Worm (Caenorhabditis elegans) whole organism, L3 larva: ENCODE measurements around the gene dyf-18.
A peak's percentile ranks its signal among the peaks of the same experiment; 100 is the strongest.

Source experiments
- R02D3.7 ChIP-seq: fragments of 150-350 bp; optimal IDR thresholded peaks from 2 replicates; lab custom pipeline; 2014; ENCODE audit warnings: missing biosample characterization, missing genetic modification characterization
- ZK546.5 ChIP-seq: sonication (generic microtip); optimal IDR thresholded peaks from 2 replicates; lab custom pipeline; 2017; ENCODE audit warnings: missing biosample characterization, missing genetic modification characterization
- ama-1 ChIP-seq: fragments of 150-350 bp; optimal IDR thresholded peaks from 2 replicates; lab custom pipeline; 2018
- ceh-16 ChIP-seq: sonication (generic microtip); optimal IDR thresholded peaks from 2 replicates; lab custom pipeline; 2017; ENCODE audit warnings: missing biosample characterization, missing genetic modification characterization
- ceh-28 ChIP-seq: fragments of 150-350 bp; optimal IDR thresholded peaks from 2 replicates; lab custom pipeline; 2014; ENCODE audit warnings: missing biosample characterization, missing genetic modification reagents, missing genetic modification characterization
- ceh-9 ChIP-seq: sonication (generic microtip); optimal IDR thresholded peaks from 2 replicates; lab custom pipeline; 2018; ENCODE audit warnings: missing biosample characterization, missing genetic modification characterization
- egl-27 ChIP-seq: sonication (generic microtip); optimal IDR thresholded peaks from 4 replicates; lab custom pipeline; 2017; ENCODE audit warnings: missing biosample characterization, missing genetic modification reagents, missing genetic modification characterization
- egl-5 ChIP-seq: fragments of 150-350 bp; optimal IDR thresholded peaks from 2 replicates; lab custom pipeline; 2017; ENCODE audit warnings: missing biosample characterization, missing genetic modification reagents, missing genetic modification characterization, inconsistent platforms
- elt-1 ChIP-seq: fragments of 150-350 bp; optimal IDR thresholded peaks from 2 replicates; lab custom pipeline; 2014; ENCODE audit warnings: missing biosample characterization, missing genetic modification characterization
- elt-3 ChIP-seq, 3 experiments: fragments of 150-350 bp in 1 of 3; sonication (generic microtip) in 2 of 3; optimal IDR thresholded peaks; 2 replicates in 2 of 3; 4 replicates in 1 of 3; lab custom pipeline; 2014 to 2017; ENCODE audit warnings: missing biosample characterization in 3 of 3, missing genetic modification characterization in 3 of 3
- eor-1 ChIP-seq, 2 experiments: fragments of 150-350 bp; optimal IDR thresholded peaks; 2 replicates each; lab custom pipeline; 2014 to 2018; ENCODE audit warnings: missing biosample characterization in 2 of 2, missing genetic modification characterization in 2 of 2
- fkh-10 ChIP-seq: sonication (generic microtip); optimal IDR thresholded peaks from 2 replicates; lab custom pipeline; 2017; ENCODE audit warnings: missing biosample characterization, missing genetic modification reagents, missing genetic modification characterization
- fkh-2 ChIP-seq: fragments of 150-350 bp; optimal IDR thresholded peaks from 2 replicates; lab custom pipeline; 2014; ENCODE audit warnings: missing biosample characterization, missing genetic modification reagents, missing genetic modification characterization
- fos-1 ChIP-seq: fragments of 150-350 bp; optimal IDR thresholded peaks from 2 replicates; lab custom pipeline; 2014; ENCODE audit warnings: missing biosample characterization, missing genetic modification characterization
- hmg-11 ChIP-seq: sonication (generic microtip); optimal IDR thresholded peaks from 2 replicates; lab custom pipeline; 2016; ENCODE audit warnings: missing genetic modification characterization, missing compliant biosample characterization
- jun-1 ChIP-seq: fragments of 150-350 bp; optimal IDR thresholded peaks from 2 replicates; lab custom pipeline; 2014; ENCODE audit warnings: missing biosample characterization, missing genetic modification reagents, missing genetic modification characterization
- lin-15B ChIP-seq: fragments of 150-350 bp; optimal IDR thresholded peaks from 2 replicates; lab custom pipeline; 2014; ENCODE audit warnings: missing biosample characterization, missing genetic modification characterization
- lin-39 ChIP-seq: fragments of 150-350 bp; optimal IDR thresholded peaks from 2 replicates; lab custom pipeline; 2018; ENCODE audit warnings: missing biosample characterization, missing genetic modification reagents, missing genetic modification characterization
- lsy-12 ChIP-seq: sonication (generic microtip); optimal IDR thresholded peaks from 2 replicates; lab custom pipeline; 2016; ENCODE audit warnings: mild to moderate bottlenecking, missing genetic modification characterization, missing compliant biosample characterization
- mml-1 ChIP-seq: fragments of 150-350 bp; sonication (generic microtip); optimal IDR thresholded peaks from 3 replicates; lab custom pipeline; 2014; ENCODE audit warnings: missing biosample characterization, missing genetic modification characterization
- nfya-1 ChIP-seq: sonication (generic microtip); optimal IDR thresholded peaks from 2 replicates; lab custom pipeline; 2017; ENCODE audit warnings: missing genetic modification characterization, mild to moderate bottlenecking, missing compliant biosample characterization, antibody characterized with exemption, moderate library complexity; ENCODE audit not compliant: insufficient read depth
- nhr-11 ChIP-seq: fragments of 150-350 bp; optimal IDR thresholded peaks from 2 replicates; lab custom pipeline; 2014; ENCODE audit warnings: missing biosample characterization, missing genetic modification characterization
- nhr-12 ChIP-seq: fragments of 150-350 bp; optimal IDR thresholded peaks from 2 replicates; lab custom pipeline; 2014; ENCODE audit warnings: missing biosample characterization, missing genetic modification characterization
- nhr-237 ChIP-seq: fragments of 150-350 bp; optimal IDR thresholded peaks from 2 replicates; lab custom pipeline; 2014; ENCODE audit warnings: missing biosample characterization, missing genetic modification characterization
- nhr-25 ChIP-seq: sonication (generic microtip); optimal IDR thresholded peaks from 2 replicates; lab custom pipeline; 2017; ENCODE audit warnings: missing biosample characterization, missing genetic modification characterization
- nhr-28 ChIP-seq: fragments of 150-350 bp; optimal IDR thresholded peaks from 2 replicates; lab custom pipeline; 2014; ENCODE audit warnings: missing biosample characterization, missing genetic modification characterization
- nhr-67 ChIP-seq: fragments of 150-350 bp; optimal IDR thresholded peaks from 2 replicates; lab custom pipeline; 2014; ENCODE audit warnings: missing biosample characterization, missing genetic modification characterization
- nhr-77 ChIP-seq: fragments of 150-350 bp; optimal IDR thresholded peaks from 2 replicates; lab custom pipeline; 2014; ENCODE audit warnings: missing biosample characterization, missing genetic modification characterization
- pha-4 ChIP-seq: fragments of 150-350 bp; optimal IDR thresholded peaks from 2 replicates; lab custom pipeline; 2014; ENCODE audit warnings: missing biosample characterization, missing genetic modification reagents, missing genetic modification characterization
- pqm-1 ChIP-seq: fragments of 150-350 bp; optimal IDR thresholded peaks from 2 replicates; lab custom pipeline; 2017; ENCODE audit warnings: missing biosample characterization, missing genetic modification characterization, inconsistent platforms
- sea-2 ChIP-seq: fragments of 150-350 bp; sonication (generic microtip); optimal IDR thresholded peaks from 4 replicates; lab custom pipeline; 2014; ENCODE audit warnings: missing biosample characterization, missing genetic modification reagents, missing genetic modification characterization
- skn-1 ChIP-seq: fragments of 150-350 bp; optimal IDR thresholded peaks from 2 replicates; lab custom pipeline; 2014; ENCODE audit warnings: missing biosample characterization, missing genetic modification characterization
- tbx-2 ChIP-seq: sonication (generic microtip); optimal IDR thresholded peaks from 2 replicates; lab custom pipeline; 2016; ENCODE audit warnings: mild to moderate bottlenecking, missing genetic modification characterization, missing compliant biosample characterization
- unc-62 ChIP-seq: fragments of 150-350 bp; sonication (generic microtip); optimal IDR thresholded peaks from 4 replicates; lab custom pipeline; 2014; ENCODE audit warnings: missing biosample characterization, missing genetic modification reagents, missing genetic modification characterization
- ztf-11 ChIP-seq: fragments of 150-350 bp; optimal IDR thresholded peaks from 2 replicates; lab custom pipeline; 2014; ENCODE audit warnings: missing biosample characterization, missing genetic modification characterization

dyf-18 gene

ce11 chrIV:11787793-11788192 lies 13.2 kb downstream of the dyf-18 start:
- TF ChIP-seq pha-4 (tag; lab: Kevin White, UChicago) (no peak), lin-15B (no peak), nfya-1 (no peak), egl-5 (peak; percentile 81)

ce11 chrIV:11785064-11785840 lies 15.7 kb downstream of the dyf-18 start:
- peak; percentile 63 for TF ChIP-seq fkh-10 (GFP tag; lab: Kevin White, UChicago)
- no peak for TF ChIP-seq ceh-9 (tag; lab: Kevin White, UChicago)
- TF ChIP-seq nfya-1: peak; percentile 2
- TF ChIP-seq hmg-11 (tag; lab: Kevin White, UChicago): no peak
- no peak for TF ChIP-seq nhr-28 (tag; lab: Kevin White, UChicago)
- no peak for TF ChIP-seq lin-39 (tag; lab: Kevin White, UChicago)
- TF ChIP-seq mml-1: no peak
- no peak for TF ChIP-seq lsy-12 (tag; lab: Kevin White, UChicago)
- TF ChIP-seq sea-2: no peak
- no peak for TF ChIP-seq egl-27
- TF ChIP-seq egl-5: no peak
- no peak for TF ChIP-seq nhr-12 (tag; lab: Kevin White, UChicago)
- TF ChIP-seq skn-1 (tag; lab: Kevin White, UChicago): no peak
- no peak for TF ChIP-seq nhr-77 (tag; lab: Kevin White, UChicago)

ce11 chrIV:11782846-11783245 lies 18.1 kb downstream of the dyf-18 start:
- TF ChIP-seq ama-1 (lab: Kevin White, UChicago): no peak
- no peak for TF ChIP-seq nhr-77 (tag; lab: Kevin White, UChicago)
- no peak for TF ChIP-seq ztf-11
- TF ChIP-seq sea-2: no peak
- no peak for TF ChIP-seq fkh-10 (GFP tag; lab: Kevin White, UChicago)
- TF ChIP-seq R02D3.7 (tag; lab: Kevin White, UChicago): no peak
- TF ChIP-seq nhr-11: no peak
- TF ChIP-seq egl-5: no peak
- TF ChIP-seq pqm-1 (tag; lab: Kevin White, UChicago): no peak
- no peak for TF ChIP-seq jun-1 (tag; lab: Kevin White, UChicago)
- no peak for TF ChIP-seq nhr-25 (tag; lab: Kevin White, UChicago)
- TF ChIP-seq lsy-12 (tag; lab: Kevin White, UChicago): no peak
- TF ChIP-seq ceh-28 (tag; lab: Kevin White, UChicago): no peak
- TF ChIP-seq fkh-2 (tag; lab: Kevin White, UChicago): no peak
- TF ChIP-seq tbx-2 (tag; lab: Kevin White, UChicago): no peak
- TF ChIP-seq elt-1 (tag; lab: Kevin White, UChicago): no peak
- no peak for TF ChIP-seq ZK546.5 (tag; lab: Kevin White, UChicago)
- no peak for TF ChIP-seq eor-1 (tag; optimal IDR thresholded peaks at IDR 0.05; lab: Kevin White, UChicago)

- TF ChIP-seq hmg-11 (tag; lab: Kevin White, UChicago) (no peak), fos-1 (tag; lab: Kevin White, UChicago) (no peak), sea-2 (no peak), nhr-237 (tag; lab: Kevin White, UChicago) (no peak), unc-62 (GFP tag; lab: Kevin White, UChicago) (no peak), fkh-2 (tag; lab: Kevin White, UChicago) (no peak), nhr-77 (tag; lab: Kevin White, UChicago) (no peak), R02D3.7 (tag; lab: Kevin White, UChicago) (no peak), jun-1 (tag; lab: Kevin White, UChicago) (no peak), ceh-16 (tag; lab: Kevin White, UChicago) (no peak), skn-1 (tag; lab: Kevin White, UChicago) (no peak), nhr-67 (tag; lab: Kevin White, UChicago) (no peak), fkh-10 (GFP tag; lab: Kevin White, UChicago) (no peak), egl-27 (no peak), elt-3 (tag; optimal IDR thresholded peaks at IDR 0.05; lab: Kevin White, UChicago) (no peak), lin-15B (no peak), ceh-28 (tag; lab: Kevin White, UChicago) (no peak), tbx-2 (tag; lab: Kevin White, UChicago) (no peak)
Measured at ce11 chrIV:11779028-11779427, 21.9 kb downstream of the dyf-18 start, which contains the start of gene lpr-2. lpr-2 (plus strand) TSS chrIV:11779216.
